Fruit fly (Drosophila melanogaster) whole organism, wandering third instar larva: ENCODE results near the gene CG33263.

Experiments
- Abd-B ChIP-seq: fragments of >200 bp; optimal IDR thresholded peaks from 2 replicates; lab custom pipeline; 2017; ENCODE audit warnings: missing biosample characterization, missing genetic modification characterization
- CG32264 ChIP-seq: fragments of 200-800 bp; sonication (Bioruptor generic); optimal IDR thresholded peaks from 2 replicates; lab custom pipeline; 2016; ENCODE audit warnings: missing biosample characterization, missing genetic modification characterization
- CG9705 ChIP-seq: fragments of 200-800 bp; sonication (Bioruptor generic); optimal IDR thresholded peaks from 2 replicates; lab custom pipeline; 2018; ENCODE audit warnings: missing biosample characterization, mild to moderate bottlenecking, missing genetic modification characterization
- CrebA ChIP-seq: fragments of 200-800 bp; sonication (Bioruptor generic); optimal IDR thresholded peaks from 2 replicates; lab custom pipeline; 2016; ENCODE audit warnings: missing biosample characterization, mild to moderate bottlenecking, missing genetic modification characterization, borderline replicate concordance
- Dfd ChIP-seq: fragments of >200 bp; optimal IDR thresholded peaks from 2 replicates; lab custom pipeline; 2017; ENCODE audit warnings: missing biosample characterization, missing genetic modification characterization
- Dif ChIP-seq: fragments of 200-275, 200-300 bp; sonication (Bioruptor generic); optimal IDR thresholded peaks from 2 replicates; lab custom pipeline; 2018; ENCODE audit warnings: missing biosample characterization, missing genetic modification characterization; ENCODE audit not compliant: partially characterized antibody
- GATAd ChIP-seq: sonication (Bioruptor generic); optimal IDR thresholded peaks from 2 replicates; lab custom pipeline; 2016; ENCODE audit warnings: missing biosample characterization, missing genetic modification characterization
- HLH106 ChIP-seq: fragments of 200-800 bp; optimal IDR thresholded peaks from 3 replicates; lab custom pipeline; 2019; ENCODE audit warnings: missing biosample characterization, mild to moderate bottlenecking, missing genetic modification characterization, moderate library complexity
- Hnf4 ChIP-seq: fragments of 200-800 bp; sonication (Bioruptor generic); optimal IDR thresholded peaks from 2 replicates; lab custom pipeline; 2016; ENCODE audit warnings: missing biosample characterization, mild to moderate bottlenecking, missing genetic modification characterization
- Hr78 ChIP-seq: fragments of >200 bp; optimal IDR thresholded peaks from 2 replicates; lab custom pipeline; 2017; ENCODE audit warnings: missing biosample characterization, missing genetic modification characterization
- Hr83 ChIP-seq: fragments of 200-300 bp; sonication (Bioruptor generic); optimal IDR thresholded peaks from 2 replicates; lab custom pipeline; 2016; ENCODE audit warnings: missing biosample characterization, mild to moderate bottlenecking, missing genetic modification characterization, moderate library complexity; ENCODE audit not compliant: poor library complexity, severe bottlenecking
- Jra ChIP-seq: sonication (Bioruptor generic); optimal IDR thresholded peaks from 2 replicates; lab custom pipeline; 2016; ENCODE audit warnings: missing biosample characterization, missing genetic modification characterization
- Mio ChIP-seq: sonication (Bioruptor generic); optimal IDR thresholded peaks from 2 replicates; lab custom pipeline; 2016; ENCODE audit warnings: missing biosample characterization, missing genetic modification characterization
- Myc ChIP-seq: fragments of >200 bp; optimal IDR thresholded peaks from 2 replicates; lab custom pipeline; 2017
- N ChIP-seq: fragments of >200 bp; optimal IDR thresholded peaks from 2 replicates; lab custom pipeline; 2018; ENCODE audit warnings: missing biosample characterization, missing external identifiers, missing genetic modification characterization
- OdsH ChIP-seq: fragments of 200-800 bp; sonication (Bioruptor generic); optimal IDR thresholded peaks from 2 replicates; lab custom pipeline; 2016; ENCODE audit warnings: missing biosample characterization, mild to moderate bottlenecking, missing genetic modification characterization
- Rel ChIP-seq, 2 experiments: fragments of 200-800 bp; sonication (Bioruptor generic) in 1 of 2; optimal IDR thresholded peaks; 2 replicates in 1 of 2; 3 replicates in 1 of 2; lab custom pipeline; 2016 to 2019; ENCODE audit warnings: mild to moderate bottlenecking in 2 of 2, missing biosample characterization in 2 of 2, missing genetic modification characterization in 2 of 2, moderate library complexity in 1 of 2
- Sp1 ChIP-seq: fragments of 200-800 bp; sonication (Bioruptor generic); optimal IDR thresholded peaks from 3 replicates; lab custom pipeline; 2019; ENCODE audit warnings: missing biosample characterization, mild to moderate bottlenecking, missing genetic modification characterization, moderate library complexity
- Vsx2 ChIP-seq: fragments of 200-300, 225-300 bp; sonication (Bioruptor generic); optimal IDR thresholded peaks from 2 replicates; lab custom pipeline; 2018; ENCODE audit warnings: missing biosample characterization, missing genetic modification characterization; ENCODE audit not compliant: partially characterized antibody
- br ChIP-seq: fragments of 200-800 bp; sonication (Bioruptor generic); optimal IDR thresholded peaks from 2 replicates; lab custom pipeline; 2016; ENCODE audit warnings: missing biosample characterization, missing genetic modification characterization
- brk ChIP-seq: fragments of 200-800 bp; sonication (Bioruptor generic); optimal IDR thresholded peaks from 2 replicates; lab custom pipeline; 2016; ENCODE audit warnings: missing biosample characterization, mild to moderate bottlenecking, missing genetic modification characterization
- dl ChIP-seq, 2 experiments: fragments of 175-275, 200-275 bp in 1 of 2; fragments of 200-275 bp in 1 of 2; sonication (Bioruptor generic); optimal IDR thresholded peaks; lab custom pipeline; 2018; ENCODE audit warnings: mild to moderate bottlenecking in 2 of 2, missing biosample characterization in 2 of 2, missing genetic modification characterization in 2 of 2, moderate library complexity in 2 of 2; ENCODE audit not compliant: partially characterized antibody in 2 of 2, insufficient read depth in 1 of 2
- dmrt93B ChIP-seq: fragments of 200-800 bp; sonication (Bioruptor generic); optimal IDR thresholded peaks from 2 replicates; lab custom pipeline; 2018; ENCODE audit warnings: missing biosample characterization, mild to moderate bottlenecking, missing genetic modification characterization
- dsf ChIP-seq: sonication (Bioruptor generic); optimal IDR thresholded peaks from 2 replicates; lab custom pipeline; 2016; ENCODE audit warnings: missing biosample characterization, missing genetic modification characterization, borderline replicate concordance
- ey ChIP-seq: fragments of 200-800 bp; sonication (Bioruptor generic); optimal IDR thresholded peaks from 2 replicates; lab custom pipeline; 2016; ENCODE audit warnings: missing biosample characterization, missing genetic modification characterization
- foxo ChIP-seq, 2 experiments: fragments of 200-800 bp; sonication (Bioruptor generic); optimal IDR thresholded peaks; 2 replicates in 1 of 2; 3 replicates in 1 of 2; lab custom pipeline; 2016 to 2017; ENCODE audit warnings: missing biosample characterization in 2 of 2, missing genetic modification characterization in 2 of 2
- fru ChIP-seq: fragments of 200-800 bp; sonication (Bioruptor generic); optimal IDR thresholded peaks from 3 replicates; lab custom pipeline; 2016; ENCODE audit warnings: missing biosample characterization, mild to moderate bottlenecking, missing genetic modification characterization
- h ChIP-seq: fragments of 200-800 bp; sonication (Bioruptor generic); optimal IDR thresholded peaks from 3 replicates; lab custom pipeline; 2016; ENCODE audit warnings: missing biosample characterization, mild to moderate bottlenecking, missing genetic modification characterization
- lola ChIP-seq: fragments of >200 bp; optimal IDR thresholded peaks from 2 replicates; lab custom pipeline; 2017; ENCODE audit warnings: missing biosample characterization, missing genetic modification characterization
- psq ChIP-seq: fragments of 200-800 bp; sonication (Bioruptor generic); optimal IDR thresholded peaks from 3 replicates; lab custom pipeline; 2017; ENCODE audit warnings: missing biosample characterization, mild to moderate bottlenecking, missing genetic modification characterization, moderate library complexity
- rgr ChIP-seq: fragments of 200-800 bp; sonication (Bioruptor generic); optimal IDR thresholded peaks from 3 replicates; lab custom pipeline; 2016; ENCODE audit warnings: missing biosample characterization, mild to moderate bottlenecking, missing genetic modification characterization
- sage ChIP-seq: fragments of 200-800 bp; sonication (Bioruptor generic); optimal IDR thresholded peaks from 2 replicates; lab custom pipeline; 2016; ENCODE audit warnings: missing biosample characterization, mild to moderate bottlenecking, missing genetic modification characterization
- tai ChIP-seq: sonication (Bioruptor generic); optimal IDR thresholded peaks from 2 replicates; lab custom pipeline; 2016; ENCODE audit warnings: missing biosample characterization, missing genetic modification characterization
- woc ChIP-seq: sonication (Bioruptor generic); optimal IDR thresholded peaks from 2 replicates; lab custom pipeline; 2016; ENCODE audit warnings: missing biosample characterization, mild to moderate bottlenecking, missing genetic modification characterization

The CG33263 gene

dm6 chr3L:13412200-13412885, 11.6 kb downstream of the CG33263 start, which contains the start of the genes CG10222 and flr:
Gene CG10222 (minus strand): TSS chr3L:13412453.
Gene flr (plus strand): TSS chr3L:13412843.
- TF ChIP-seq Sp1 (GFP tag; lab: Kevin White, UChicago) (no peak), OdsH (GFP tag; lab: Kevin White, UChicago) (peak; percentile 11), HLH106 (peak; percentile 31), CG9705 (GFP tag; lab: Kevin White, UChicago) (no peak), fru (peak; percentile 4), psq (GFP tag; lab: Kevin White, UChicago) (peak; percentile 25), h (GFP tag; lab: Kevin White, UChicago) (peak; percentile 23), woc (GFP tag; lab: Kevin White, UChicago) (no peak), Hr83 (GFP tag; lab: Kevin White, UChicago) (no peak), Rel (GFP tag; optimal IDR thresholded peaks at IDR 0.05; lab: Kevin White, UChicago) (no peak), Rel (tag; optimal IDR thresholded peaks at IDR 0.05; lab: Kevin White, UChicago) (peak; percentile 78), lola (GFP tag; lab: Kevin White, UChicago) (no peak), rgr (GFP tag; lab: Kevin White, UChicago) (peak; percentile 41), ey (GFP tag; lab: Kevin White, UChicago) (peak; percentile 25)

DNA sequence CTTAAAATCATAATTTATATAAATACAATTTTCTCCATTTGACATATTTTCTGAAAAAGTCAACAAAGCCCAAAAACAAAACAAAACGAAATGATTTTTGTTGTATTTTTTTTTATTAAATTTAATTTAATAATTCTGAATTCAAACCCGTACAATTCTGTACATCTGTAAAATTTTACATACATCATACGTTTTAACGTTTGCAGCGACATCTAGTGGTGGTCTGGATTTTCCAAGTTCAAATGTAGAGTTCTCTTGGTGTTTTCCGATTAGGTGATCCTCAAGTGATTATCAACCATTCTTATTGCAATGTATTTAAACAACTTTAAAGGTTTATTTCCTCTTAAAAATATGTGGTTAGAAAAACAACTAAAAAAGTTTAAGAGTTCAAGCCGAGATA, 13.0 kb downstream of the CG33263 start:
- TF ChIP-seq GATAd (GFP tag; lab: Kevin White, UChicago) (no peak), br (GFP tag; lab: Kevin White, UChicago) (no peak), rgr (GFP tag; lab: Kevin White, UChicago) (peak; percentile 7), lola (GFP tag; lab: Kevin White, UChicago) (no peak), sage (no peak), Myc (lab: Kevin White, UChicago) (no peak), OdsH (GFP tag; lab: Kevin White, UChicago) (no peak), Mio (GFP tag; lab: Kevin White, UChicago) (no peak), Hr78 (GFP tag; lab: Kevin White, UChicago) (no peak), Dfd (GFP tag; lab: Kevin White, UChicago) (no peak), Rel (GFP tag; optimal IDR thresholded peaks at IDR 0.05; lab: Kevin White, UChicago) (no peak), Rel (tag; optimal IDR thresholded peaks at IDR 0.05; lab: Kevin White, UChicago) (no peak), Jra (GFP tag; lab: Kevin White, UChicago) (no peak), dmrt93B (no peak), dsf (GFP tag; lab: Kevin White, UChicago) (no peak), ey (GFP tag; lab: Kevin White, UChicago) (peak; percentile 13), brk (no peak), dl (GFP tag; optimal IDR thresholded peaks at IDR 0.05; lab: Kevin White, UChicago; ENCODE audit: insufficient read depth in 1 of 2, partially characterized antibody in 2 of 2) (no peak), foxo (GFP tag; optimal IDR thresholded peaks at IDR 0.05; lab: Kevin White, UChicago) (peak in 1 of 2 experiments; percentile 22), N (GFP tag; lab: Kevin White, UChicago) (no peak), Hnf4 (GFP tag; lab: Kevin White, UChicago) (no peak), fru (no peak), h (GFP tag; lab: Kevin White, UChicago) (peak; percentile 11), CG32264 (no peak), tai (GFP tag; lab: Kevin White, UChicago) (no peak), Dif (GFP tag; lab: Kevin White, UChicago) (no peak), Hr83 (GFP tag; lab: Kevin White, UChicago) (peak; percentile 56), Abd-B (no peak), Vsx2 (GFP tag; lab: Kevin White, UChicago) (peak; percentile 18), CrebA (no peak)
